Fruit fly (Drosophila melanogaster): Measurements from ENCODE around the gene tara.

The tara gene

DNA sequence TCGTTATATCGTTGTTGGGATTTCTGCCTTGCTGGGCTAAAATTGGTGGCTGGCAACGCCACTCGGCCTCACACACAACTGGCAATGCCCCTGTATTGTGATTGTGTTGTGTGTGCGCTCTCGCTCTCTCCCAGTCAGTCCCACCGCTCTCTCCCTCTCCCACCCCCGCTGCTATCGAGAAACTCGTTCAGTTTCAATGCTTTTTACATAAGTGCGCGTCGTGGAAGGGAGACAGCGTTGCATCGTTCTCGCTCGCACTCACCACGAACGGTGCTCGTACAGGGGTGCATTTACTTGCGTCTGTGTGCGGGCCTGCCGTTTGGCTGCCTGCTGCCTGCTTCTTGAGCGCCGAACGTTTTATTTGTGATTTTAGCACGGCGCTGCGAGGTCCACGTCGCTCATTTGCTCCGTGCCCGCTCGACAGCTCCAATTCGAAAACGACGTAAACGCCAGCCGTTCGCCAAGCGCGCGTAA, 17.0 kb downstream of the tara start (continued):
- TF ChIP-seq Ptx1 (GFP tag; IDR thresholded peaks at IDR 0.05) (no peak), Dip2 (GFP tag; IDR thresholded peaks at IDR 0.05) (no peak), CG4820 (GFP tag; optimal IDR thresholded peaks at IDR 0.05) (no peak), CG6272 (GFP tag; IDR thresholded peaks at IDR 0.05) (no peak), MTF-1 (GFP tag; optimal IDR thresholded peaks at IDR 0.05; ENCODE audit: borderline replicate concordance) (peak; percentile 31), Doc3 (GFP tag; IDR thresholded peaks at IDR 0.05; ENCODE audit: partially characterized antibody) (no peak), Bdp1 (GFP tag; optimal IDR thresholded peaks at IDR 0.05) (peak; percentile 31), Camta (GFP tag; optimal IDR thresholded peaks at IDR 0.05) (peak; percentile 23), B-H2 (GFP tag; optimal IDR thresholded peaks at IDR 0.05) (peak; percentile 36), dpn (GFP tag; optimal IDR thresholded peaks at IDR 0.05) (peak in 1 of 2 experiments; percentile 19), caup (GFP tag; optimal IDR thresholded peaks at IDR 0.05; ENCODE audit: severe bottlenecking) (peak; percentile 4), Hr78 (GFP tag; optimal IDR thresholded peaks at IDR 0.05) (peak in 1 of 2 experiments; percentile 64), CG9437 (GFP tag; optimal IDR thresholded peaks at IDR 0.05) (peak; percentile 52), CG11247 (GFP tag; IDR thresholded peaks at IDR 0.05) (no peak), scrt (GFP tag; optimal IDR thresholded peaks at IDR 0.05) (peak; percentile 74), peb (GFP tag; IDR thresholded peaks at IDR 0.05) (no peak), CG4707 (GFP tag; optimal IDR thresholded peaks at IDR 0.05) (peak; percentile 32), crc (GFP tag; optimal IDR thresholded peaks at IDR 0.05) (no peak), oc (tag; optimal IDR thresholded peaks at IDR 0.05) (peak; percentile 84), Dad (GFP tag; optimal IDR thresholded peaks at IDR 0.05) (peak; percentile 33), HmgZ (tag; optimal IDR thresholded peaks at IDR 0.05) (peak; percentile 89), bigmax (GFP tag; optimal IDR thresholded peaks at IDR 0.05) (peak; percentile 21), bcd (GFP tag; optimal IDR thresholded peaks at IDR 0.05) (peak; percentile 30), nerfin-1 (tag; optimal IDR thresholded peaks at IDR 0.05) (peak; percentile 60), CG30431 (GFP tag; optimal IDR thresholded peaks at IDR 0.05) (no peak), lilli (GFP tag; optimal IDR thresholded peaks at IDR 0.05) (peak; percentile 39), chm (GFP tag; IDR thresholded peaks at IDR 0.05) (no peak), sob (GFP tag; IDR thresholded peaks at IDR 0.05) (no peak), CG3163 (GFP tag; optimal IDR thresholded peaks at IDR 0.05) (peak; percentile 42), ATbp (GFP tag; optimal IDR thresholded peaks at IDR 0.05) (no peak), HHEX (GFP tag; optimal IDR thresholded peaks at IDR 0.05) (no peak), gsb-n (tag; optimal IDR thresholded peaks at IDR 0.05) (peak; percentile 26), ftz-f1 (GFP tag; optimal IDR thresholded peaks at IDR 0.05) (peak; percentile 98), pum (GFP tag; optimal IDR thresholded peaks at IDR 0.05) (no peak), tll (GFP tag; optimal IDR thresholded peaks at IDR 0.05) (peak in 1 of 2 experiments; percentile 42), NK7.1 (GFP tag; optimal IDR thresholded peaks at IDR 0.05) (peak; percentile 36), CG2116 (GFP tag; optimal IDR thresholded peaks at IDR 0.05) (peak; percentile 95), NfI (GFP tag; optimal IDR thresholded peaks at IDR 0.05) (no peak), amos (GFP tag; IDR thresholded peaks at IDR 0.05; ENCODE audit: partially characterized antibody) (no peak), ap (GFP tag; IDR thresholded peaks at IDR 0.05) (no peak), inv (GFP tag; IDR thresholded peaks at IDR 0.05; ENCODE audit: partially characterized antibody) (no peak), usp (GFP tag; optimal IDR thresholded peaks at IDR 0.05) (no peak), ken (GFP tag; IDR thresholded peaks at IDR 0.05) (no peak), CG8924 (tag; optimal IDR thresholded peaks at IDR 0.05) (peak; percentile 72), Myb (GFP tag; optimal IDR thresholded peaks at IDR 0.05) (peak; percentile 34), NC2β (GFP tag; optimal IDR thresholded peaks at IDR 0.05) (peak; percentile 5), twi (tag; optimal IDR thresholded peaks at IDR 0.05) (peak; percentile 65), Kr (GFP tag; optimal IDR thresholded peaks at IDR 0.05) (peak; percentile 67), wdn (GFP tag; IDR thresholded peaks at IDR 0.05) (no peak), kay (GFP tag; optimal IDR thresholded peaks at IDR 0.05) (peak; percentile 68)
